Worm (Caenorhabditis elegans): Measurements from ENCODE around the gene EEED8.15.

- TF ChIP-seq flt-1 (GFP tag; IDR thresholded peaks at IDR 0.05) (peak; percentile 3; the same call in 1 of the 2 replicates), hmbx-1 (tag; optimal IDR thresholded peaks at IDR 0.05) (no peak)
Measured at ce11 chrII:5418317-5418716, 712 bp upstream of the EEED8.15 start.
